Fruit fly (Drosophila melanogaster) whole organism, embryonic: Measurements from ENCODE around the gene MCTS1.

ENCODE experiments used
- C15 ChIP-seq: fragments of 200-800 bp; sonication (Bioruptor generic); IDR thresholded peaks from 3 replicates; pipeline ENCODE4 v1.3.6; 2022; ENCODE audit warnings: missing biosample characterization, missing genetic modification characterization
- CG12769 ChIP-seq: fragments of 200-800 bp; sonication (Bioruptor generic); optimal IDR thresholded peaks from 2 replicates; lab custom pipeline; 2019; ENCODE audit warnings: missing biosample characterization, mild to moderate bottlenecking, missing genetic modification characterization, moderate library complexity
- CG15269 ChIP-seq: fragments of 200-800 bp; sonication (Bioruptor generic); optimal IDR thresholded peaks from 2 replicates; lab custom pipeline; 2018; ENCODE audit warnings: missing biosample characterization, mild to moderate bottlenecking, missing genetic modification characterization, moderate library complexity
- CG17328 ChIP-seq: fragments of 200-800 bp; sonication (Bioruptor generic); IDR thresholded peaks from 2 replicates; pipeline ENCODE4 v1.3.6; 2022; ENCODE audit warnings: missing biosample characterization, missing genetic modification characterization
- CG2199 ChIP-seq: fragments of 200-800 bp; sonication (Bioruptor generic); IDR thresholded peaks from 3 replicates; pipeline ENCODE4 v1.3.6; 2022; ENCODE audit warnings: missing biosample characterization, missing genetic modification characterization
- CG2875 ChIP-seq: fragments of 200-800 bp; sonication (Bioruptor generic); optimal IDR thresholded peaks from 2 replicates; lab custom pipeline; 2017; ENCODE audit warnings: missing biosample characterization, mild to moderate bottlenecking, missing genetic modification characterization, missing genetic modification reagents
- CG3281 ChIP-seq: fragments of 200-800 bp; sonication (Bioruptor generic); optimal IDR thresholded peaks from 3 replicates; lab custom pipeline; 2017; ENCODE audit warnings: missing biosample characterization, mild to moderate bottlenecking, missing genetic modification characterization
- CG6175 ChIP-seq: fragments of 200-800 bp; sonication (Bioruptor generic); IDR thresholded peaks from 3 replicates; pipeline ENCODE4 v1.3.6; 2022; ENCODE audit warnings: missing biosample characterization, missing genetic modification characterization
- CG7928 ChIP-seq: fragments of 200-800 bp; sonication (Bioruptor generic); optimal IDR thresholded peaks from 2 replicates; lab custom pipeline; 2017; ENCODE audit warnings: missing biosample characterization, mild to moderate bottlenecking, missing genetic modification characterization
- CG8089 ChIP-seq: fragments of 200-800 bp; sonication (Bioruptor generic); optimal IDR thresholded peaks from 3 replicates; lab custom pipeline; 2016; ENCODE audit warnings: missing biosample characterization, missing genetic modification characterization
- CG8388 ChIP-seq: fragments of 200-800 bp; sonication (Bioruptor generic); optimal IDR thresholded peaks from 2 replicates; lab custom pipeline; 2019; ENCODE audit warnings: missing biosample characterization, mild to moderate bottlenecking, missing genetic modification characterization, moderate library complexity
- CG8765 ChIP-seq: fragments of 200-800 bp; sonication (Bioruptor generic); IDR thresholded peaks from 2 replicates; pipeline ENCODE4 v1.3.6; 2022; ENCODE audit warnings: missing biosample characterization, missing genetic modification characterization
- CG8944 ChIP-seq: fragments of 200-800 bp; sonication (Bioruptor generic); optimal IDR thresholded peaks from 3 replicates; lab custom pipeline; 2016; ENCODE audit warnings: missing biosample characterization, missing genetic modification characterization
- CG9727 ChIP-seq: fragments of 200-800 bp; sonication (Bioruptor generic); optimal IDR thresholded peaks from 3 replicates; lab custom pipeline; 2017; ENCODE audit warnings: missing biosample characterization, mild to moderate bottlenecking, missing genetic modification characterization
- Eip74EF ChIP-seq, 2 experiments: fragments of 200-800 bp in 1 of 2; fragments of >200 bp in 1 of 2; sonication (Bioruptor generic) in 1 of 2; optimal IDR thresholded peaks; 2 replicates each; lab custom pipeline; 2017 to 2019; ENCODE audit warnings: missing biosample characterization in 2 of 2, missing genetic modification characterization in 2 of 2, mild to moderate bottlenecking in 1 of 2, moderate library complexity in 1 of 2
- HmgD ChIP-seq: fragments of 200-800 bp; sonication (Bioruptor generic); optimal IDR thresholded peaks from 3 replicates; lab custom pipeline; 2016; ENCODE audit warnings: missing biosample characterization, missing genetic modification characterization
- Hmr ChIP-seq: fragments of 200-800 bp; sonication (Bioruptor generic); optimal IDR thresholded peaks from 3 replicates; lab custom pipeline; 2017; ENCODE audit warnings: mild to moderate bottlenecking, missing biosample characterization, missing genetic modification reagents, missing genetic modification characterization
- Hsf ChIP-seq: fragments of 200-800 bp; sonication (Bioruptor generic); optimal IDR thresholded peaks from 3 replicates; lab custom pipeline; 2016; ENCODE audit warnings: missing biosample characterization, missing genetic modification characterization
- Med ChIP-seq: fragments of 200-800 bp; sonication (Bioruptor generic); peaks from one replicate; lab custom pipeline; 2016; ENCODE audit warnings: missing biosample characterization, missing genetic modification characterization, mild to moderate bottlenecking, inconsistent platforms, moderate library complexity
- NFAT ChIP-seq: fragments of 200-800 bp; sonication (Bioruptor generic); IDR thresholded peaks from 2 replicates; pipeline ENCODE4 v1.3.6; 2022; ENCODE audit warnings: missing biosample characterization, missing genetic modification characterization
- NK7.1 ChIP-seq: fragments of 200-800 bp; sonication (Bioruptor generic); optimal IDR thresholded peaks from 3 replicates; lab custom pipeline; 2016; ENCODE audit warnings: missing biosample characterization, missing genetic modification characterization
- PHDP ChIP-seq: fragments of 200-800 bp; sonication (Bioruptor generic); optimal IDR thresholded peaks from 3 replicates; lab custom pipeline; 2018; ENCODE audit warnings: missing biosample characterization, mild to moderate bottlenecking, missing genetic modification characterization, moderate library complexity
- Pdp1 ChIP-seq, 2 experiments: fragments of 200-800 bp; sonication (Bioruptor generic); optimal IDR thresholded peaks; 3 replicates each; lab custom pipeline; 2016; ENCODE audit warnings: missing biosample characterization in 2 of 2, missing genetic modification characterization in 2 of 2, mild to moderate bottlenecking in 1 of 2, moderate library complexity in 1 of 2
- Ptx1 ChIP-seq: fragments of 200-800 bp; sonication (Bioruptor generic); IDR thresholded peaks from 2 replicates; pipeline ENCODE4 v1.3.6; 2022; ENCODE audit warnings: missing biosample characterization, missing genetic modification characterization
- Rx ChIP-seq: fragments of 200-800 bp; sonication (Bioruptor generic); IDR thresholded peaks from 2 replicates; pipeline ENCODE4 v1.3.6; 2022; ENCODE audit warnings: missing biosample characterization, missing genetic modification characterization
- bowl ChIP-seq: fragments of 200-800 bp; sonication (Bioruptor generic); IDR thresholded peaks from 2 replicates; pipeline ENCODE4 v1.3.6; 2022; ENCODE audit warnings: missing biosample characterization, missing genetic modification characterization
- chif ChIP-seq, 2 experiments: fragments of 200-800 bp; sonication (Bioruptor generic); optimal IDR thresholded peaks; 3 replicates each; lab custom pipeline; 2016; ENCODE audit warnings: missing biosample characterization in 2 of 2, missing genetic modification characterization in 2 of 2
- chm ChIP-seq: fragments of 200-800 bp; sonication (Bioruptor generic); IDR thresholded peaks from 2 replicates; pipeline ENCODE4 v1.3.6; 2022; ENCODE audit warnings: missing biosample characterization, missing genetic modification characterization
- dmrt11E ChIP-seq: fragments of 200-800 bp; sonication (Bioruptor generic); optimal IDR thresholded peaks from 3 replicates; lab custom pipeline; 2018; ENCODE audit warnings: missing biosample characterization, mild to moderate bottlenecking, missing genetic modification characterization, moderate library complexity
- fd3F ChIP-seq: fragments of 200-800 bp; sonication (Bioruptor generic); optimal IDR thresholded peaks from 2 replicates; lab custom pipeline; 2018; ENCODE audit warnings: missing biosample characterization, mild to moderate bottlenecking, missing genetic modification characterization, moderate library complexity
- ind ChIP-seq: fragments of 200-800 bp; sonication (Bioruptor generic); optimal IDR thresholded peaks from 3 replicates; lab custom pipeline; 2016; ENCODE audit warnings: missing biosample characterization, missing genetic modification characterization
- knrl ChIP-seq: fragments of 200-800 bp; sonication (Bioruptor generic); IDR thresholded peaks from 3 replicates; pipeline ENCODE4 v1.3.6; 2022; ENCODE audit warnings: missing biosample characterization, missing genetic modification characterization; ENCODE audit not compliant: partially characterized antibody
- lbe ChIP-seq: fragments of 200-800 bp; sonication (Bioruptor generic); optimal IDR thresholded peaks from 2 replicates; lab custom pipeline; 2016; ENCODE audit warnings: missing biosample characterization, mild to moderate bottlenecking, missing genetic modification characterization
- luna ChIP-seq: fragments of 200-800 bp; sonication (Bioruptor generic); optimal IDR thresholded peaks from 2 replicates; lab custom pipeline; 2016; ENCODE audit warnings: missing biosample characterization, missing genetic modification characterization
- maf-S ChIP-seq: fragments of 200-800 bp; sonication (Bioruptor generic); optimal IDR thresholded peaks from 2 replicates; lab custom pipeline; 2016; ENCODE audit warnings: missing biosample characterization, missing genetic modification characterization
- mam ChIP-seq: fragments of 200-800 bp; sonication (Bioruptor generic); optimal IDR thresholded peaks from 3 replicates; lab custom pipeline; 2016; ENCODE audit warnings: missing biosample characterization, missing genetic modification characterization
- oc ChIP-seq: fragments of 200-800 bp; sonication (Bioruptor generic); optimal IDR thresholded peaks from 2 replicates; lab custom pipeline; 2018; ENCODE audit warnings: missing biosample characterization, mild to moderate bottlenecking, missing genetic modification characterization, moderate library complexity
- otp ChIP-seq: fragments of 200-800 bp; sonication (Bioruptor generic); IDR thresholded peaks from 3 replicates; pipeline ENCODE4, ENCODE4 v1.3.6; 2022; ENCODE audit warnings: missing biosample characterization, missing genetic modification characterization
- pfk ChIP-seq: fragments of 200-800 bp; sonication (Bioruptor generic); optimal IDR thresholded peaks from 2 replicates; lab custom pipeline; 2018; ENCODE audit warnings: missing biosample characterization, mild to moderate bottlenecking, missing genetic modification characterization, moderate library complexity
- pho ChIP-seq: fragments of 200-800 bp; sonication (Bioruptor generic); optimal IDR thresholded peaks from 2 replicates; lab custom pipeline; 2016; ENCODE audit warnings: missing biosample characterization, missing genetic modification characterization
- rib ChIP-seq: fragments of 200-800 bp; sonication (Bioruptor generic); IDR thresholded peaks from 2 replicates; pipeline ENCODE4 v1.3.6; 2022; ENCODE audit warnings: missing biosample characterization, missing genetic modification characterization
- row ChIP-seq: fragments of 200-800 bp; sonication (Bioruptor generic); IDR thresholded peaks from 3 replicates; pipeline ENCODE4 v1.3.6; 2022; ENCODE audit warnings: missing biosample characterization, missing genetic modification characterization
- scrt ChIP-seq: fragments of 200-800 bp; sonication (Bioruptor generic); optimal IDR thresholded peaks from 2 replicates; lab custom pipeline; 2018; ENCODE audit warnings: missing biosample characterization, mild to moderate bottlenecking, missing genetic modification characterization, moderate library complexity
- sisA ChIP-seq: fragments of 200-800 bp; sonication (Bioruptor generic); IDR thresholded peaks from 2 replicates; pipeline ENCODE4 v1.3.6; 2022; ENCODE audit warnings: missing biosample characterization, missing genetic modification characterization
- sob ChIP-seq: fragments of 200-800 bp; sonication (Bioruptor generic); IDR thresholded peaks from 2 replicates; pipeline ENCODE4 v1.3.6; 2022; ENCODE audit warnings: missing biosample characterization, missing genetic modification characterization
- sqz ChIP-seq: fragments of 200-800 bp; sonication (Bioruptor generic); optimal IDR thresholded peaks from 3 replicates; lab custom pipeline; 2018; ENCODE audit warnings: missing biosample characterization, mild to moderate bottlenecking, missing genetic modification characterization
- stc ChIP-seq: fragments of 200-800 bp; sonication (Bioruptor generic); IDR thresholded peaks from 2 replicates; pipeline ENCODE4 v1.3.6; 2022; ENCODE audit warnings: missing biosample characterization, missing genetic modification characterization
- tin ChIP-seq: fragments of 200-800 bp; sonication (Bioruptor generic); optimal IDR thresholded peaks from 3 replicates; lab custom pipeline; 2016; ENCODE audit warnings: missing biosample characterization, missing genetic modification characterization
- tx ChIP-seq: fragments of 200-800 bp; sonication (Bioruptor generic); optimal IDR thresholded peaks from 2 replicates; lab custom pipeline; 2016; ENCODE audit warnings: missing biosample characterization, missing genetic modification characterization
- wek ChIP-seq: fragments of 200-800 bp; sonication (Bioruptor generic); optimal IDR thresholded peaks from 3 replicates; lab custom pipeline; 2018; ENCODE audit warnings: missing biosample characterization, mild to moderate bottlenecking, missing genetic modification characterization, moderate library complexity

The MCTS1 gene

dm6 chrX:6059135-6059824 lies 21.6 kb downstream of the MCTS1 start (continued):
- TF ChIP-seq CG8388 (GFP tag; lab: Kevin White, UChicago), result peak; percentile 20
- peak; percentile 29 for TF ChIP-seq ind
- no peak for TF ChIP-seq CG6175 (GFP tag; lab: Robert Waterston, UW)
- TF ChIP-seq NFAT (GFP tag; lab: Robert Waterston, UW), result no peak
- no peak for TF ChIP-seq Eip74EF (GFP tag; optimal IDR thresholded peaks at IDR 0.05; lab: Kevin White, UChicago)
- no peak for TF ChIP-seq Hmr (GFP tag; lab: Kevin White, UChicago)
- TF ChIP-seq PHDP, result no peak
- TF ChIP-seq Pdp1 (GFP tag; optimal IDR thresholded peaks at IDR 0.05; lab: Kevin White, UChicago), result peak in 1 of 2 experiments; percentile 6
- TF ChIP-seq dmrt11E, result no peak
- TF ChIP-seq otp (GFP tag; lab: Robert Waterston, UW), result 0 out of 3 replicates have a peak, but pooled peaks have one; percentile 31
- TF ChIP-seq row, result peak; percentile 37; the same call in 2 of the 3 replicates
- TF ChIP-seq luna (GFP tag; lab: Kevin White, UChicago), result no peak
- TF ChIP-seq chif (GFP tag; optimal IDR thresholded peaks at IDR 0.05; lab: Kevin White, UChicago), result peak in 1 of 2 experiments; percentile 2
- no peak for TF ChIP-seq scrt (GFP tag; lab: Kevin White, UChicago)
- TF ChIP-seq chm (GFP tag; lab: Robert Waterston, UW), result no peak
- TF ChIP-seq CG7928 (GFP tag; lab: Kevin White, UChicago), result no peak
- no peak for TF ChIP-seq bowl
- peak; percentile 6 for TF ChIP-seq oc (tag; lab: Kevin White, UChicago)
- no peak for TF ChIP-seq knrl
- TF ChIP-seq CG12769 (tag; lab: Kevin White, UChicago), result no peak
- no peak for TF ChIP-seq pho (GFP tag; lab: Kevin White, UChicago)
- TF ChIP-seq CG9727 (GFP tag; lab: Kevin White, UChicago), result no peak
- no peak for TF ChIP-seq maf-S (GFP tag; lab: Kevin White, UChicago)
- no peak for TF ChIP-seq CG8089 (GFP tag; lab: Kevin White, UChicago)
- TF ChIP-seq CG17328, result peak; percentile 50
- TF ChIP-seq Hsf (GFP tag; lab: Kevin White, UChicago), result no peak
- no peak for TF ChIP-seq wek (GFP tag; lab: Kevin White, UChicago)
- TF ChIP-seq fd3F, result no peak
- no peak for TF ChIP-seq sob (GFP tag; lab: Robert Waterston, UW)
- no peak for TF ChIP-seq C15 (GFP tag; lab: Robert Waterston, UW)
- TF ChIP-seq sisA (GFP tag; lab: Robert Waterston, UW), result peak; percentile 56; the same call in 1 of the 2 replicates
- TF ChIP-seq CG15269 (tag; lab: Kevin White, UChicago), result peak; percentile 8
- TF ChIP-seq tx (GFP tag; lab: Kevin White, UChicago), result no peak
- TF ChIP-seq sqz, result no peak
- no peak for TF ChIP-seq CG8765 (GFP tag; lab: Robert Waterston, UW)
- TF ChIP-seq lbe (GFP tag; lab: Kevin White, UChicago), result no peak
- TF ChIP-seq Ptx1, result peak; percentile 23; the same call in 1 of the 2 replicates
- peak; percentile 20; the same call in 1 of the 2 replicates for TF ChIP-seq Rx (GFP tag; lab: Robert Waterston, UW)
- no peak for TF ChIP-seq CG2199 (GFP tag; lab: Robert Waterston, UW)
- no peak for TF ChIP-seq NK7.1 (GFP tag; lab: Kevin White, UChicago)
- no peak for TF ChIP-seq pfk (GFP tag; lab: Kevin White, UChicago)
- TF ChIP-seq CG3281, result no peak
- TF ChIP-seq stc (GFP tag; lab: Robert Waterston, UW), result peak; percentile 49; the same call in 1 of the 2 replicates
- no peak for TF ChIP-seq HmgD (GFP tag; lab: Kevin White, UChicago)
- TF ChIP-seq CG8944, result no peak
- TF ChIP-seq mam, result no peak
- no peak for TF ChIP-seq CG2875 (GFP tag; lab: Kevin White, UChicago)
- TF ChIP-seq rib (GFP tag; lab: Robert Waterston, UW), result no peak
- peak; percentile 9 for TF ChIP-seq tin (GFP tag; lab: Kevin White, UChicago)
- peak; percentile 70 for TF ChIP-seq Med (GFP tag; lab: Kevin White, UChicago)
